Worm (Caenorhabditis elegans) whole organism, early embryonic: ENCODE data around the gene ZK666.14.

Experiments
- B0310.2 ChIP-seq: sonication (generic microtip); optimal IDR thresholded peaks from 2 replicates; lab custom pipeline; 2016; ENCODE audit warnings: mild to moderate bottlenecking, missing genetic modification characterization, missing compliant biosample characterization
- F13C5.2 ChIP-seq: sonication (generic microtip); optimal IDR thresholded peaks from 2 replicates; lab custom pipeline; 2017; ENCODE audit warnings: mild to moderate bottlenecking, missing genetic modification characterization, inconsistent platforms, missing compliant biosample characterization
- aly-1 ChIP-seq: sonication (generic microtip); optimal IDR thresholded peaks from 2 replicates; lab custom pipeline; 2016; ENCODE audit warnings: missing genetic modification characterization, missing compliant biosample characterization
- ama-1 ChIP-seq: fragments of 150-350 bp; optimal IDR thresholded peaks from 2 replicates; lab custom pipeline; 2014
- hmg-4 ChIP-seq: fragments of 200-800 bp; sonication (Bioruptor generic); optimal IDR thresholded peaks from 2 replicates; lab custom pipeline; 2018; ENCODE audit warnings: mild to moderate bottlenecking, missing genetic modification characterization, missing compliant biosample characterization

DNA sequence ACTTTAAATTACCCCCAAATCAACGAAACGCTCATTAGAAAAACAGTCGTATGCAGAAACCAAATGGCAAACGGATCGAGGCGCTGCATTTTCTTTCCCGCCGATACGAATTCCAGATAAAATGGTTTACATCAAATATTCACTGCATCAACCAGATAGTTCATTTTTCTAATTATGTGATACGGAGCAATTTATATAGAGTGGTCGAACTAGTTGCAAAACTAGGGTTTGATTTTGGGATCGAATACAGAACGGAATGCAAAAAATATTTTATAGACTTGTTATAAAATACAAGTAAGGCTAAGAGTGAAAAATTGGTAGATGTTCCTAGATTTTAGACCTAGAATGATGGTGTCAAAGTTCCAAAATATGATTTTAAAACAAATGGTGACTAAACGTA, 25.3 kb downstream of the ZK666.14 start:
- TF ChIP-seq B0310.2 (tag; lab: Kevin White, UChicago) (no peak), hmg-4 (GFP tag; lab: Kevin White, UChicago) (no peak), ama-1 (lab: Kevin White, UChicago) (no peak), F13C5.2 (tag; lab: Kevin White, UChicago) (no peak), aly-1 (tag; lab: Kevin White, UChicago) (no peak)
